Fruit fly (Drosophila melanogaster) whole organism, prepupa: Measurements from ENCODE around the gene pall.
A peak's percentile ranks its signal among the peaks of the same experiment; 100 is the strongest.

Experiments used
- Blimp-1 ChIP-seq: fragments of 200-800 bp; sonication (Bioruptor generic); optimal IDR thresholded peaks from 3 replicates; lab custom pipeline; 2017; ENCODE audit warnings: missing biosample characterization, missing genetic modification characterization, mild to moderate bottlenecking, moderate library complexity, missing genetic modification reagents
- CG10631 ChIP-seq: fragments of 200-800 bp; sonication (Bioruptor generic); optimal IDR thresholded peaks from 2 replicates; lab custom pipeline; 2016; ENCODE audit warnings: missing biosample characterization, missing genetic modification characterization
- CG10669 ChIP-seq: fragments of 200-800 bp; sonication (Bioruptor generic); optimal IDR thresholded peaks from 3 replicates; lab custom pipeline; 2018; ENCODE audit warnings: missing biosample characterization, mild to moderate bottlenecking, missing genetic modification characterization, moderate library complexity
- CG11294 ChIP-seq: fragments of 200-800 bp; sonication (Bioruptor generic); IDR thresholded peaks from 2 replicates; pipeline ENCODE4 v1.3.6; 2022; ENCODE audit warnings: missing biosample characterization, missing genetic modification characterization
- CG11762 ChIP-seq: fragments of 200-800 bp; sonication (Bioruptor generic); optimal IDR thresholded peaks from 3 replicates; lab custom pipeline; 2016; ENCODE audit warnings: missing biosample characterization, missing genetic modification characterization; ENCODE audit not compliant: insufficient read depth
- CG15336 ChIP-seq: fragments of 200-800 bp; sonication (Bioruptor generic); IDR thresholded peaks from 2 replicates; pipeline ENCODE4 v1.3.6; 2022; ENCODE audit warnings: missing biosample characterization, missing genetic modification characterization
- CG1621 ChIP-seq: fragments of 200-800 bp; sonication (Bioruptor generic); optimal IDR thresholded peaks from 3 replicates; lab custom pipeline; 2018; ENCODE audit warnings: missing biosample characterization, mild to moderate bottlenecking, missing genetic modification characterization
- CG16779 ChIP-seq: fragments of 200-800 bp; sonication (Bioruptor generic); optimal IDR thresholded peaks from 3 replicates; lab custom pipeline; 2017; ENCODE audit warnings: missing biosample characterization, mild to moderate bottlenecking, missing genetic modification characterization
- CG3032 ChIP-seq: fragments of 200-800 bp; optimal IDR thresholded peaks from 2 replicates; lab custom pipeline; 2019; ENCODE audit warnings: missing biosample characterization, mild to moderate bottlenecking, missing genetic modification characterization, moderate library complexity
- CG34406 ChIP-seq: fragments of 200-800 bp; sonication (Bioruptor generic); optimal IDR thresholded peaks from 3 replicates; lab custom pipeline; 2016; ENCODE audit warnings: missing biosample characterization, missing genetic modification characterization
- CG3919 ChIP-seq: fragments of 200-800 bp; sonication (Bioruptor generic); optimal IDR thresholded peaks from 3 replicates; lab custom pipeline; 2016; ENCODE audit warnings: missing biosample characterization, missing genetic modification characterization
- CG4318 ChIP-seq: fragments of 200-800 bp; sonication (Bioruptor generic); optimal IDR thresholded peaks from 3 replicates; lab custom pipeline; 2017; ENCODE audit warnings: missing biosample characterization, mild to moderate bottlenecking, missing genetic modification characterization
- CG6163 ChIP-seq: fragments of 200-800 bp; sonication (Bioruptor generic); IDR thresholded peaks from 3 replicates; pipeline ENCODE4 v1.3.6; 2022; ENCODE audit warnings: missing biosample characterization, missing genetic modification characterization
- CG6792 ChIP-seq: fragments of 200-800 bp; sonication (Bioruptor generic); optimal IDR thresholded peaks from 3 replicates; lab custom pipeline; 2016; ENCODE audit warnings: missing biosample characterization, missing genetic modification characterization
- CG6808 ChIP-seq: fragments of 200-800 bp; sonication (Bioruptor generic); optimal IDR thresholded peaks from 3 replicates; lab custom pipeline; 2017; ENCODE audit warnings: missing biosample characterization, missing genetic modification characterization, mild to moderate bottlenecking, moderate library complexity, missing genetic modification reagents
- CG6854 ChIP-seq: fragments of 200-800 bp; sonication (Bioruptor generic); optimal IDR thresholded peaks from 2 replicates; lab custom pipeline; 2017; ENCODE audit warnings: missing biosample characterization, mild to moderate bottlenecking, missing genetic modification characterization
- CG8119 ChIP-seq: fragments of 200-800 bp; sonication (Bioruptor generic); IDR thresholded peaks from 3 replicates; pipeline ENCODE4 v1.3.6; 2022; ENCODE audit warnings: missing biosample characterization, missing genetic modification characterization
- CG8319 ChIP-seq: fragments of 200-800 bp; sonication (Bioruptor generic); optimal IDR thresholded peaks from 3 replicates; lab custom pipeline; 2016; ENCODE audit warnings: missing biosample characterization, missing genetic modification characterization
- CG8632 ChIP-seq: fragments of 200-800 bp; sonication (Bioruptor generic); optimal IDR thresholded peaks from 3 replicates; lab custom pipeline; 2016; ENCODE audit warnings: missing biosample characterization, missing genetic modification characterization
- CG9139 ChIP-seq: fragments of 200-800 bp; sonication (Bioruptor generic); optimal IDR thresholded peaks from 3 replicates; lab custom pipeline; 2017; ENCODE audit warnings: missing biosample characterization, mild to moderate bottlenecking, missing genetic modification characterization
- Eip75B ChIP-seq: fragments of 200-800 bp; sonication (Bioruptor generic); optimal IDR thresholded peaks from 3 replicates; lab custom pipeline; 2016; ENCODE audit warnings: missing biosample characterization, missing genetic modification characterization
- Eip78C ChIP-seq: fragments of 200-800 bp; sonication (Bioruptor generic); peaks from one replicate; lab custom pipeline; 2016; ENCODE audit warnings: missing biosample characterization, missing genetic modification characterization
- Eip93F ChIP-seq: fragments of 200-800 bp; sonication (Bioruptor generic); optimal IDR thresholded peaks from 2 replicates; lab custom pipeline; 2016; ENCODE audit warnings: missing biosample characterization, mild to moderate bottlenecking, missing genetic modification characterization
- Ets21C ChIP-seq: fragments of 200-800 bp; sonication (Bioruptor generic); optimal IDR thresholded peaks from 3 replicates; lab custom pipeline; 2016; ENCODE audit warnings: missing biosample characterization, missing genetic modification characterization
- Gug ChIP-seq: fragments of 200-800 bp; sonication (Bioruptor generic); IDR thresholded peaks from 2 replicates; pipeline ENCODE4 v1.3.6; 2022; ENCODE audit warnings: missing biosample characterization, missing genetic modification characterization
- Hr38 ChIP-seq: sonication (Bioruptor generic); optimal IDR thresholded peaks from 2 replicates; lab custom pipeline; 2016; ENCODE audit warnings: missing biosample characterization, missing genetic modification characterization
- Hr39 ChIP-seq: fragments of 200-800 bp; sonication (Bioruptor generic); optimal IDR thresholded peaks from 2 replicates; lab custom pipeline; 2016; ENCODE audit warnings: missing biosample characterization, missing genetic modification characterization
- Hr4 ChIP-seq: fragments of 200-800 bp; sonication (Bioruptor generic); optimal IDR thresholded peaks from 3 replicates; lab custom pipeline; 2016; ENCODE audit warnings: missing biosample characterization, missing genetic modification characterization
- Met ChIP-seq: fragments of 200-800 bp; sonication (Bioruptor generic); optimal IDR thresholded peaks from 3 replicates; lab custom pipeline; 2016; ENCODE audit warnings: missing biosample characterization, missing genetic modification characterization
- OdsH ChIP-seq: fragments of 200-800 bp; sonication (Bioruptor generic); optimal IDR thresholded peaks from 3 replicates; lab custom pipeline; 2016; ENCODE audit warnings: missing biosample characterization, missing genetic modification characterization
- Smox ChIP-seq: fragments of 200-800 bp; sonication (Bioruptor generic); optimal IDR thresholded peaks from 3 replicates; lab custom pipeline; 2016; ENCODE audit warnings: missing biosample characterization, missing genetic modification characterization
- Sox102F ChIP-seq: fragments of 200-800 bp; sonication (Bioruptor generic); optimal IDR thresholded peaks from 2 replicates; lab custom pipeline; 2016; ENCODE audit warnings: missing biosample characterization, mild to moderate bottlenecking, missing genetic modification characterization
- Sox14 ChIP-seq: fragments of 200-800 bp; sonication (Bioruptor generic); optimal IDR thresholded peaks from 3 replicates; lab custom pipeline; 2016; ENCODE audit warnings: missing biosample characterization, missing genetic modification characterization
- Sox15 ChIP-seq: fragments of 200-800 bp; sonication (Bioruptor generic); optimal IDR thresholded peaks from 3 replicates; lab custom pipeline; 2016; ENCODE audit warnings: missing biosample characterization, missing genetic modification characterization
- achi ChIP-seq: fragments of 200-800 bp; sonication (Bioruptor generic); optimal IDR thresholded peaks from 3 replicates; lab custom pipeline; 2016; ENCODE audit warnings: missing biosample characterization, missing genetic modification characterization
- acj6 ChIP-seq: fragments of 200-800 bp; sonication (Bioruptor generic); optimal IDR thresholded peaks from 3 replicates; lab custom pipeline; 2016; ENCODE audit warnings: missing biosample characterization, missing genetic modification characterization
- cyc ChIP-seq: fragments of 200-800 bp; sonication (Bioruptor generic); optimal IDR thresholded peaks from 3 replicates; lab custom pipeline; 2016; ENCODE audit warnings: missing biosample characterization, missing genetic modification characterization
- dac ChIP-seq: fragments of 200-800 bp; sonication (Bioruptor generic); optimal IDR thresholded peaks from 2 replicates; lab custom pipeline; 2017; ENCODE audit warnings: missing biosample characterization, mild to moderate bottlenecking, missing genetic modification characterization
- dsx ChIP-seq: fragments of 200-800 bp; optimal IDR thresholded peaks from 3 replicates; lab custom pipeline; 2019; ENCODE audit warnings: missing biosample characterization, mild to moderate bottlenecking, missing genetic modification characterization, moderate library complexity; ENCODE audit not compliant: poor library complexity, severe bottlenecking
- eg ChIP-seq: fragments of 200-800 bp; sonication (Bioruptor generic); IDR thresholded peaks from 3 replicates; pipeline ENCODE4 v1.3.6; 2022; ENCODE audit warnings: missing biosample characterization, missing genetic modification characterization
- esn ChIP-seq: fragments of 200-800 bp; sonication (Bioruptor generic); optimal IDR thresholded peaks from 2 replicates; lab custom pipeline; 2016; ENCODE audit warnings: missing biosample characterization, mild to moderate bottlenecking, missing genetic modification characterization, moderate library complexity
- fd59A ChIP-seq: fragments of 200-800 bp; sonication (Bioruptor generic); optimal IDR thresholded peaks from 2 replicates; lab custom pipeline; 2017; ENCODE audit warnings: missing biosample characterization, mild to moderate bottlenecking, missing genetic modification characterization, missing genetic modification reagents
- fd85E ChIP-seq: fragments of 200-800 bp; sonication (Bioruptor generic); optimal IDR thresholded peaks from 3 replicates; lab custom pipeline; 2016; ENCODE audit warnings: missing biosample characterization, missing genetic modification characterization
- fkh ChIP-seq: fragments of 200-800 bp; sonication (Bioruptor generic); optimal IDR thresholded peaks from 3 replicates; lab custom pipeline; 2017; ENCODE audit warnings: missing biosample characterization, mild to moderate bottlenecking, missing genetic modification characterization, moderate library complexity
- lz ChIP-seq: fragments of 200-800 bp; sonication (Bioruptor generic); optimal IDR thresholded peaks from 3 replicates; lab custom pipeline; 2016; ENCODE audit warnings: missing biosample characterization, missing genetic modification characterization
- net ChIP-seq: fragments of 200-800 bp; sonication (Bioruptor generic); optimal IDR thresholded peaks from 3 replicates; lab custom pipeline; 2016; ENCODE audit warnings: missing biosample characterization, missing genetic modification characterization
- pdm3 ChIP-seq: fragments of 200-800 bp; sonication (Bioruptor generic); optimal IDR thresholded peaks from 3 replicates; lab custom pipeline; 2016; ENCODE audit warnings: missing biosample characterization, missing genetic modification characterization
- salr ChIP-seq, 2 experiments: fragments of 200-800 bp; sonication (Bioruptor generic); optimal IDR thresholded peaks; 3 replicates each; lab custom pipeline; 2016 to 2018; ENCODE audit warnings: missing biosample characterization in 2 of 2, missing genetic modification characterization in 2 of 2, mild to moderate bottlenecking in 1 of 2
- spab ChIP-seq: fragments of 200-800 bp; sonication (Bioruptor generic); optimal IDR thresholded peaks from 2 replicates; lab custom pipeline; 2017; ENCODE audit warnings: missing biosample characterization, mild to moderate bottlenecking, missing genetic modification characterization, missing genetic modification reagents
- ss ChIP-seq, 2 experiments: fragments of 200-800 bp; sonication (Bioruptor generic); optimal IDR thresholded peaks; 2 replicates in 1 of 2; 3 replicates in 1 of 2; lab custom pipeline; 2017 to 2018; ENCODE audit warnings: mild to moderate bottlenecking in 2 of 2, missing biosample characterization in 2 of 2, missing genetic modification characterization in 2 of 2, moderate library complexity in 1 of 2
- svp ChIP-seq: fragments of 200-800 bp; sonication (Bioruptor generic); peaks from one replicate; lab custom pipeline; 2016; ENCODE audit warnings: missing biosample characterization, missing genetic modification characterization

Gene pall

dm6 chr3L:9451522-9452118, 36.0 kb downstream of the pall start, which contains the start of the genes CG3448 and ghi:
TSS of gene CG3448 (minus strand) at chr3L:9451572.
TSS of gene ghi (plus strand) at chr3L:9451876.
- TF ChIP-seq CG3919 (GFP tag; lab: Kevin White, UChicago) (peak; percentile 73), ss (GFP tag; optimal IDR thresholded peaks at IDR 0.05; lab: Kevin White, UChicago) (peak in 1 of 2 experiments; percentile 66), Hr4 (peak; percentile 66), Sox15 (GFP tag; lab: Kevin White, UChicago) (no peak), Eip78C (GFP tag; lab: Kevin White, UChicago) (peak; percentile 89), Ets21C (peak; percentile 31), spab (GFP tag; lab: Kevin White, UChicago) (no peak), eg (peak; percentile 55; the same call in 2 of the 3 replicates), Eip93F (GFP tag; lab: Kevin White, UChicago) (peak; percentile 64), CG8119 (GFP tag; lab: Robert Waterston, UW) (no peak), esn (peak; percentile 75), CG15336 (0 out of 2 replicates have a peak, but pooled peaks have one; percentile 25), CG3032 (tag; lab: Kevin White, UChicago) (peak; percentile 70), CG8632 (GFP tag; lab: Kevin White, UChicago) (peak; percentile 9), net (peak; percentile 47), CG6792 (GFP tag; lab: Kevin White, UChicago) (peak; percentile 48), CG4318 (GFP tag; lab: Kevin White, UChicago) (no peak), acj6 (GFP tag; lab: Kevin White, UChicago) (peak; percentile 58), Eip75B (GFP tag; lab: Kevin White, UChicago) (peak; percentile 72), CG10631 (GFP tag; lab: Kevin White, UChicago) (no peak), pdm3 (GFP tag; lab: Kevin White, UChicago) (no peak), fd59A (GFP tag; lab: Kevin White, UChicago) (no peak), Hr39 (peak; percentile 28), salr (GFP tag; optimal IDR thresholded peaks at IDR 0.05; lab: Kevin White, UChicago) (no peak), CG6163 (GFP tag; lab: Robert Waterston, UW) (no peak), OdsH (no peak), dsx (GFP tag; lab: Kevin White, UChicago) (peak; percentile 58), CG6808 (GFP tag; lab: Kevin White, UChicago) (peak; percentile 52), achi (GFP tag; lab: Kevin White, UChicago) (peak; percentile 60), CG10669 (peak; percentile 32), svp (peak; percentile 84), Blimp-1 (GFP tag; lab: Kevin White, UChicago) (peak; percentile 25), CG34406 (GFP tag; lab: Kevin White, UChicago) (peak; percentile 19), lz (GFP tag; lab: Kevin White, UChicago) (peak; percentile 61), CG16779 (tag; lab: Kevin White, UChicago) (no peak), Hr38 (GFP tag; lab: Kevin White, UChicago) (no peak), fd85E (peak; percentile 22), CG6854 (GFP tag; lab: Kevin White, UChicago) (peak; percentile 22), Gug (peak; percentile 49; the same call in 1 of the 2 replicates), CG1621 (tag; lab: Kevin White, UChicago) (peak; percentile 11), CG11294 (no peak), dac (no peak), fkh (peak; percentile 94), Met (GFP tag; lab: Kevin White, UChicago) (peak; percentile 63), CG9139 (GFP tag; lab: Kevin White, UChicago) (no peak), CG8319 (no peak), Sox14 (GFP tag; lab: Kevin White, UChicago) (peak; percentile 30), Smox (no peak), cyc (peak; percentile 67), Sox102F (no peak), CG11762 (GFP tag; lab: Kevin White, UChicago) (peak; percentile 49)
